Worm (Caenorhabditis elegans): ENCODE measurements around the gene oct-2.

DNA sequence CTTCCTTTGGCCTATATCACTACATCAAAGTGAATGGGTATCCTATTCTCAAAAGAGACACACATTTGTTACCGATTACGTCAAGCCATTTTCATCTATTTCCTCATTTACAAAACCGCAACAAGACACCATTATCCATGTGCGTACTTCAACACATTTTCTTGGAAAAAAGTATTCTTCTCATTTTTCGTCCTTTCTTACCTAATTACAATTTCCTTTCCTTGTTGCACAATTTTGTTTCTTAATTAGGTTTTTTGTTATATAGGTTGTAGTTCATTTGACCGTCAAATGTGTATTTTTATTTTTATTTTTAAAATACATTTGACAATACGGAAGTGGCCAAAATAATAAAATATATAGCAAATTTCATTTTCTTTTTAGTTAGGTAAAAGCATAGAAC lies 37.1 kb downstream of the oct-2 start:
- TF ChIP-seq hlh-30 (tag; optimal IDR thresholded peaks at IDR 0.05; ENCODE audit: insufficient read depth) (no peak), ceh-30 (tag; optimal IDR thresholded peaks at IDR 0.05) (no peak), rnt-1 (tag; optimal IDR thresholded peaks at IDR 0.05) (no peak), pqm-1 (tag; optimal IDR thresholded peaks at IDR 0.05) (no peak), madf-2 (tag; optimal IDR thresholded peaks at IDR 0.05) (no peak), zip-5 (tag; optimal IDR thresholded peaks at IDR 0.05) (no peak), ceh-6 (GFP tag; optimal IDR thresholded peaks at IDR 0.05) (no peak), ceh-31 (tag; optimal IDR thresholded peaks at IDR 0.05) (no peak), elt-2 (tag; optimal IDR thresholded peaks at IDR 0.05) (no peak), pha-4 (tag; optimal IDR thresholded peaks at IDR 0.05) (no peak), hlh-8 (tag; optimal IDR thresholded peaks at IDR 0.05) (no peak), fkh-10 (GFP tag; optimal IDR thresholded peaks at IDR 0.05) (no peak)

All from whole organism, late embryonic.